Worm (Caenorhabditis elegans) whole organism, late embryonic: ENCODE data around the gene F19B10.4.

Experiments
- C08G9.2 ChIP-seq: sonication (generic microtip); optimal IDR thresholded peaks from 2 replicates; lab custom pipeline; 2016; ENCODE audit warnings: mild to moderate bottlenecking, missing genetic modification characterization, moderate library complexity, missing compliant biosample characterization
- C38D4.7 ChIP-seq: fragments of 200-800 bp; sonication (Bioruptor generic); optimal IDR thresholded peaks from 2 replicates; lab custom pipeline; 2018; ENCODE audit warnings: mild to moderate bottlenecking, missing genetic modification characterization, moderate library complexity, missing compliant biosample characterization
- K02D7.2 ChIP-seq: sonication (generic microtip); optimal IDR thresholded peaks from 2 replicates; lab custom pipeline; 2017; ENCODE audit warnings: mild to moderate bottlenecking, missing genetic modification characterization, missing compliant biosample characterization
- ceh-18 ChIP-seq: sonication (generic microtip); optimal IDR thresholded peaks from 2 replicates; lab custom pipeline; 2016; ENCODE audit warnings: missing genetic modification characterization, missing compliant biosample characterization
- ceh-2 ChIP-seq: sonication (generic microtip); optimal IDR thresholded peaks from 2 replicates; lab custom pipeline; 2016; ENCODE audit warnings: missing genotype, missing genetic modification characterization, missing compliant biosample characterization
- ceh-24 ChIP-seq: sonication (generic microtip); optimal IDR thresholded peaks from 2 replicates; lab custom pipeline; 2016; ENCODE audit warnings: mild to moderate bottlenecking, missing genetic modification characterization, missing compliant biosample characterization
- ceh-30 ChIP-seq: fragments of 150-350 bp; optimal IDR thresholded peaks from 2 replicates; lab custom pipeline; 2014; ENCODE audit warnings: missing biosample characterization, missing genetic modification characterization
- ceh-31 ChIP-seq: sonication (generic microtip); optimal IDR thresholded peaks from 2 replicates; lab custom pipeline; 2016; ENCODE audit warnings: missing genetic modification characterization, missing compliant biosample characterization
- ceh-34 ChIP-seq: sonication (generic microtip); optimal IDR thresholded peaks from 2 replicates; lab custom pipeline; 2016; ENCODE audit warnings: mild to moderate bottlenecking, missing genetic modification characterization, missing compliant biosample characterization
- ceh-6 ChIP-seq: fragments of 200-800 bp; sonication (Bioruptor generic); optimal IDR thresholded peaks from 2 replicates; lab custom pipeline; 2018; ENCODE audit warnings: mild to moderate bottlenecking, missing genetic modification characterization, missing compliant biosample characterization
- dmd-4 ChIP-seq: sonication (generic microtip); optimal IDR thresholded peaks from 2 replicates; lab custom pipeline; 2016; ENCODE audit warnings: borderline replicate concordance, missing genetic modification characterization, missing compliant biosample characterization
- elt-2 ChIP-seq: sonication (generic microtip); optimal IDR thresholded peaks from 2 replicates; lab custom pipeline; 2016; ENCODE audit warnings: missing genetic modification reagents, missing genetic modification characterization, missing compliant biosample characterization
- elt-4 ChIP-seq: sonication (generic microtip); optimal IDR thresholded peaks from 2 replicates; lab custom pipeline; 2016; ENCODE audit warnings: missing genetic modification characterization, missing compliant biosample characterization
- eyg-1 ChIP-seq: sonication (generic microtip); optimal IDR thresholded peaks from 2 replicates; lab custom pipeline; 2016; ENCODE audit warnings: missing genotype, missing genetic modification characterization, missing compliant biosample characterization
- fax-1 ChIP-seq: sonication (generic microtip); optimal IDR thresholded peaks from 2 replicates; lab custom pipeline; 2016; ENCODE audit warnings: missing genotype, missing genetic modification characterization, missing compliant biosample characterization
- gmeb-2 ChIP-seq: sonication (generic microtip); optimal IDR thresholded peaks from 2 replicates; lab custom pipeline; 2016; ENCODE audit warnings: missing genetic modification characterization, inconsistent platforms, missing compliant biosample characterization
- hlh-6 ChIP-seq: sonication (generic microtip); optimal IDR thresholded peaks from 2 replicates; lab custom pipeline; 2016; ENCODE audit warnings: missing genotype, missing genetic modification characterization, missing compliant biosample characterization
- madf-2 ChIP-seq: sonication (generic microtip); optimal IDR thresholded peaks from 2 replicates; lab custom pipeline; 2017; ENCODE audit warnings: missing genetic modification characterization, missing compliant biosample characterization
- mec-3 ChIP-seq: sonication (generic microtip); optimal IDR thresholded peaks from 2 replicates; lab custom pipeline; 2016; ENCODE audit warnings: borderline replicate concordance, missing genetic modification characterization, missing compliant biosample characterization
- nhr-232 ChIP-seq: sonication (generic microtip); optimal IDR thresholded peaks from 2 replicates; lab custom pipeline; 2016; ENCODE audit warnings: missing genetic modification characterization, missing compliant biosample characterization
- pax-1 ChIP-seq: fragments of 150-350 bp; optimal IDR thresholded peaks from 2 replicates; lab custom pipeline; 2014; ENCODE audit warnings: missing biosample characterization, missing genetic modification characterization
- pqm-1 ChIP-seq: sonication (generic microtip); optimal IDR thresholded peaks from 2 replicates; lab custom pipeline; 2016; ENCODE audit warnings: missing genetic modification characterization, missing compliant biosample characterization
- rnt-1 ChIP-seq: sonication (generic microtip); optimal IDR thresholded peaks from 2 replicates; lab custom pipeline; 2016; ENCODE audit warnings: missing genetic modification characterization, missing compliant biosample characterization
- sdc-2 ChIP-seq: sonication (generic microtip); optimal IDR thresholded peaks from 2 replicates; lab custom pipeline; 2016; ENCODE audit warnings: missing genotype, missing genetic modification characterization, missing compliant biosample characterization
- sox-2 ChIP-seq: fragments of 200-800 bp; sonication (Bioruptor generic); IDR thresholded peaks from 2 replicates; pipeline ENCODE4 v1.3.6; 2022; ENCODE audit warnings: missing genetic modification reagents, missing genetic modification characterization, missing compliant biosample characterization
- syd-9 ChIP-seq: sonication (generic microtip); optimal IDR thresholded peaks from 2 replicates; lab custom pipeline; 2016; ENCODE audit warnings: mild to moderate bottlenecking, missing genetic modification characterization, moderate library complexity, missing compliant biosample characterization
- ttx-3 ChIP-seq: sonication (generic microtip); optimal IDR thresholded peaks from 2 replicates; lab custom pipeline; 2016; ENCODE audit warnings: missing genetic modification reagents, missing genetic modification characterization, missing compliant biosample characterization
- unc-3 ChIP-seq, 2 experiments: fragments of 200-800 bp in 1 of 2; sonication (Bioruptor generic) in 1 of 2; sonication (generic microtip) in 1 of 2; conservative IDR thresholded peaks in 1 of 2; optimal IDR thresholded peaks in 1 of 2; 2 replicates each; pipeline versions ENCODE4 v1.3.6 to Lab custom; 2016 to 2022; ENCODE audit warnings: missing compliant biosample characterization in 2 of 2, missing genetic modification characterization in 2 of 2, missing genetic modification reagents in 1 of 2
- unc-55 ChIP-seq: sonication (generic microtip); optimal IDR thresholded peaks from 2 replicates; lab custom pipeline; 2017; ENCODE audit warnings: missing biosample characterization, missing genetic modification reagents, missing genetic modification characterization
- ztf-16 ChIP-seq: sonication (generic microtip); optimal IDR thresholded peaks from 2 replicates; lab custom pipeline; 2017; ENCODE audit warnings: missing genetic modification characterization, missing compliant biosample characterization

The F19B10.4 gene

DNA sequence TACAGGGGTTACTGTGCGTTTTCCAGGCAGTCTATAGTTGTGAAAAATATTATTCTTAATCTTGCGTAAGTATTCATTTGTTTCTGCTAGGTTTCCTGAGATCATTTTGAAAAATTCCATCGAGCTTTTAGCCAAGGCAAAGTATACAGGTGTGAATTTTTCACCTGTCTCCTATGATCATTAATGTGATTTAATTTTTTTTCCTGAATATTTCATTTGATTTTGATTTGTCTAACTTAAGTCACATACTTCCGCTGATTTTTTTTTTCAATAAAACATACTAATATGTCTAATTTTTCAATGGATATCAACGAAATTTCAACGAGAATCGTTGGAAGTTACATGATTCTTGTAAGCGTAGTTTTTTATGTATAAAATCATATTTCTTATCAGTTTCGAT, 45.4 kb downstream of the F19B10.4 start, which contains the start of gene srx-108:
srx-108 (plus strand) TSS at position 301 of the 400 bp plus-strand sequence.
- no peak for TF ChIP-seq elt-4
- no peak for TF ChIP-seq rnt-1 (tag; lab: Kevin White, UChicago)
- TF ChIP-seq ztf-16 = no peak
- TF ChIP-seq ceh-34 (tag; lab: Kevin White, UChicago) = no peak
- no peak for TF ChIP-seq gmeb-2
- TF ChIP-seq ceh-24 (tag; lab: Kevin White, UChicago) = no peak
- no peak for TF ChIP-seq ceh-2 (tag; lab: Kevin White, UChicago)
- TF ChIP-seq unc-55 (GFP tag; lab: Kevin White, UChicago) = no peak
- TF ChIP-seq dmd-4 = no peak
- no peak for TF ChIP-seq K02D7.2 (tag; lab: Kevin White, UChicago)
- no peak for TF ChIP-seq eyg-1 (tag; lab: Kevin White, UChicago)
- TF ChIP-seq hlh-6 (tag; lab: Kevin White, UChicago) = no peak
- no peak for TF ChIP-seq sdc-2 (tag; lab: Kevin White, UChicago)
- no peak for TF ChIP-seq pqm-1
- TF ChIP-seq C08G9.2 (tag; lab: Kevin White, UChicago) = no peak
- no peak for TF ChIP-seq sox-2 (GFP tag; lab: Robert Waterston, UW)
- TF ChIP-seq nhr-232 (tag; lab: Kevin White, UChicago) = no peak
- TF ChIP-seq, all 69 proteins: peak for 0

DNA sequence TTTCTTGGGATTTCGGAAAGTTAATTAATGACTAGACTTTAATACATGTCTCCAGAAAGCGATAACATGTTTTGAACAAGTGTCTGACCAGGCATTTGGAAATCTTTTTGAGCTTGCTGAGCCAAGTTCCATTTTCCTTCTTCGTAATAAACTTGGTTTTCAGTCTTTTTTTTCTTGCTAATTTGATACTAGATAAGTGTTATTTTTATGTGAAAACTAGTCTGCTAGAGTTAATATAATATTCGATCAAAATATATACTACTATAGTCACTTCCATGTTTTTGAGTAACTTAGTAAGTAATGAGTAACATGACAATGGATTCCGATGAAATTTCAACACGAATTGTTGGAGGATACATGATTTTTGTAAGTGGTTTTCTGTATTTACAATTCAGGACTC, 49.4 kb downstream of the F19B10.4 start, which contains the start of gene srx-110:
srx-110 (plus strand) TSS at position 301 of the 400 bp plus-strand sequence.
- TF ChIP-seq syd-9 = no peak
- TF ChIP-seq elt-2 (tag; lab: Kevin White, UChicago) = no peak
- TF ChIP-seq mec-3 = no peak
- no peak for TF ChIP-seq C38D4.7
- TF ChIP-seq unc-3 (GFP tag; conservative IDR thresholded peaks at IDR 0.05; lab: Robert Waterston, UW) = no peak
- TF ChIP-seq unc-3 (tag; optimal IDR thresholded peaks at IDR 0.05; lab: Kevin White, UChicago) = no peak
- TF ChIP-seq ceh-31 (tag; lab: Kevin White, UChicago) = no peak
- TF ChIP-seq pax-1 = no peak

DNA sequence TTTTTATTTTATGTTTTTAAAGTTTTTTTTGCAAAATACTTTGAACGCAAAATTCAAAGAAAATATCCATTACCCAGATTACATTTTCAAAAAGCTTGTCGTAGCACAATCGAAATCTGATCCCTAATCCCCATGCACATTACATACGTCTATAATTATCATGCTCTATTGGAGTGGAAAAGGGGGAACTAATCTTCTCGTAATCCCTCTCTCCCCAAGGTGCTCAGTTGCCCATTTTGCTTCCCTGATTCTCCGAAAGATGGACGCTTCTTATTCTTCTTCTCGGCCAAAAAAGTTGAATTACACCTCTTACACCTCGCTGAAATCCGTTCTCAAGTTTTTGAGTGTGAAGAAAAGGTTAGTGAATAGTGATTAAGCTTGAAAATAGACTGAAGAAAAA, 51.2 kb downstream of the F19B10.4 start, which contains the start of gene fbxc-53:
fbxc-53 (plus strand) TSS at position 245 of the 400 bp plus-strand sequence.
- TF ChIP-seq elt-4 (no peak), ceh-6 (GFP tag; lab: Kevin White, UChicago) (no peak), dmd-4 (no peak), K02D7.2 (tag; lab: Kevin White, UChicago) (no peak), ttx-3 (no peak), C38D4.7 (no peak), ceh-18 (tag; lab: Kevin White, UChicago) (no peak), fax-1 (tag; lab: Kevin White, UChicago) (no peak), madf-2 (tag; lab: Kevin White, UChicago) (no peak), mec-3 (no peak), ceh-30 (tag; lab: Kevin White, UChicago) (no peak)
